Worm (Caenorhabditis elegans): ENCODE results near the gene irld-48.

DNA sequence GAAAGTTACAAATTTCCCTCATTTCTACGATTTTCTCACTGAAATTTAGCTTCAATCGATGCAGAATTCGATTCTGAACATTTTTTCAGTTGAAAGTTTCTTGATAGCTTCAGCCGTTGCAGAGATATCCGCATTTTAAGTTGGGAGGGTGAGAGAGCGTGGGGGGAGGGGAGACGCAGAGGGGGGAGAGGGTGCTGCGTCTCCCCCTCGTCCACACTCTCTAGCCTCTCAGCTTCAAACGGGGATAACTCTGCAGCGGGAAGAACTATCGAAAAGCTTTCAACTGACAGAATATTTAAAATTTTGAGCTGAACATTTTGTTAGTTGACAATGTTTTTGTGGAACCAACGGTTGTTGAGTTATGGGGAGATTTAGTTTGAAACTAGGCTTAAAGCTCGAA is 34.0 kb upstream of the irld-48 start:
- no peak for TF ChIP-seq unc-130 (tag; optimal IDR thresholded peaks at IDR 0.05)
- TF ChIP-seq nhr-90 (tag; optimal IDR thresholded peaks at IDR 0.05; ENCODE audit: poor library complexity): no peak
- TF ChIP-seq zag-1 (tag; optimal IDR thresholded peaks at IDR 0.05): no peak
- TF ChIP-seq ceh-90 (tag; optimal IDR thresholded peaks at IDR 0.05): no peak
- no peak for TF ChIP-seq nhr-11 (tag; optimal IDR thresholded peaks at IDR 0.05)
- no peak for TF ChIP-seq ama-1 (optimal IDR thresholded peaks at IDR 0.05)
- no peak for TF ChIP-seq sptf-1 (tag; optimal IDR thresholded peaks at IDR 0.05)
- TF ChIP-seq unc-62 (GFP tag; optimal IDR thresholded peaks at IDR 0.05): no peak
